Worm (Caenorhabditis elegans): ENCODE measurements around the gene ZK512.2.

ZK512.2 gene

DNA sequence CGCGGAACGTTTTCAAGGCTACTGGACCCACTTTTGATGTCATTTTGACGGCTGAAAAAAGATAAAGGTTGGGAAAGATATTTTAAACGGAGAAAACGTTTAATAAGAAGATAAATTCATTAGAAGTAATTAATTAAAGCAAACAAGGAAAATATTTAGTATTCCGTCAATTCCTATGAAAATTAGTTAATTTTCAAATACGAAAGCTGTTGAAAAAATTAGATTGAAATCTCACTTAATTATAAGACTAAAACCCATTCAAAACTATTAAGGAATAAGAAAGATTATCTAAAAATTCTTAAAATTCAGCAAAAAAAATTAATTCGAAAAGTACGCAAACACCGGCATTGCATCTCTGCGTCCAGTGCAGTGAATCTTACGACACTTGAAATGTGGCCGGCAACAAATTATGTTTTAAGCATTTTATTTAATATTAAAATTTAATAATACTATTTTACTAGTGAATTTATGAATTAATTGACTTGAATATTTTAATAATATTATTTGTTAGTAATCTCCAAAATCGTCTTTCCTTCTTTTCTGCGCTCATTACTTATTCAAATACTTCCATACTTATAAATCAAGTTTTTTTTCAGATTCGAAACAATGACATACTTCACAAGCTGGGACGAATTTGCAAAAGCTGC is at the start of gene ZK512.2, which contains the start of gene ZK512.4:
ZK512.2 (minus strand) TSS at position 51 of the 647 bp plus-strand sequence.
ZK512.4 (plus strand) TSS at position 597 of the 647 bp plus-strand sequence.
- TF ChIP-seq flt-1 (GFP tag; IDR thresholded peaks at IDR 0.05) (no peak), tbx-11 (GFP tag; IDR thresholded peaks at IDR 0.05) (no peak), tra-4 (tag; optimal IDR thresholded peaks at IDR 0.05) (no peak), ama-1 (optimal IDR thresholded peaks at IDR 0.05) (no peak), aly-1 (tag; optimal IDR thresholded peaks at IDR 0.05) (no peak), ets-7 (tag; optimal IDR thresholded peaks at IDR 0.05) (no peak), B0310.2 (tag; optimal IDR thresholded peaks at IDR 0.05) (no peak), tbx-37 (GFP tag; conservative IDR thresholded peaks at IDR 0.05) (no peak), F13C5.2 (tag; optimal IDR thresholded peaks at IDR 0.05) (no peak), pes-1 (GFP tag; IDR thresholded peaks at IDR 0.05) (no peak), hnd-1 (tag; optimal IDR thresholded peaks at IDR 0.05) (no peak)

DNA sequence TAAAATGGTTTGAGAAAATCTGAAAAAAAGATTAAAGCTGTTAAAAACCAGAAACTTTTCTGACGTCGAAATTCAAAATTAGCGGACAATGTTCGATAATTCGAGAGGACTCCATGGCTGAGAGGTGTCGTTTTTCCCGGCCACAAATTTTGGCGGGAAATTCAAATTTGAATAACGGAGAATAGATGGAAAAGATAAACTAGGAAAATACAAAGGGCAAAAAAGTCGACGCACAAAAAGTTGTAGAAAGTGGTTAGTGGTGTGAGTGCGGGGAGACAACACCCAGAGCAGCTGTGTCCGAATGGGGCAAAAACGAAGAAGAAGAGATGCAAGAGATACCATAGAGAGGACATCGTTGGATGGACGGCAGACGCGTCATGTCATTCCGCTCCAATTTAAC is 46.5 kb upstream of the ZK512.2 start, which contains the start of gene cls-3:
cls-3 (minus strand) TSS at position 19 of the 400 bp plus-strand sequence.
- no peak for TF ChIP-seq ceh-13 (GFP tag; optimal IDR thresholded peaks at IDR 0.05)
- TF ChIP-seq hmg-4 (GFP tag; optimal IDR thresholded peaks at IDR 0.05): peak; percentile 34

DNA sequence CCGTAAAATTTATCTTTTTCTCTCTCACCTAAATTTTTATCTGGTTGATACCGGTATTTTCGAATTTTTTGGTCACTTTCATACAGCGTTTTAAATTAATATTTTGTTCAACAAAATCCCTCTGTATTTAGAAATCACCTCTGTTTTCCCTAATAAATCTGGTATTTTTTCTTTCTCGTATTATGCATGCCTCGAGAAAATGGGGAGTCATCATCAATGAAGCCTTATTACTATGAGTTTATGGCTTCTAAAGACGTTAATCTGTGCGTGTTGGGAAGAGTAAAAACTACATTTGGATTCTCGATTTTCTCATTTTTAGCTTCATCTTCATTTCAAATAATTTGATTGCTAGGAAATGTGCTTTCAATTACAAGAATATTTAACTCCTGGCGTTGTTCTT is 41.1 kb upstream of the ZK512.2 start, which contains the start of gene ZC84.7:
ZC84.7 (plus strand) TSS at position 301 of the 400 bp plus-strand sequence.
- no peak for TF ChIP-seq ets-7 (tag; optimal IDR thresholded peaks at IDR 0.05)
- TF ChIP-seq sea-1 (GFP tag; conservative IDR thresholded peaks at IDR 0.05): no peak
- no peak for TF ChIP-seq hnd-1 (tag; optimal IDR thresholded peaks at IDR 0.05)
- TF ChIP-seq B0310.2 (tag; optimal IDR thresholded peaks at IDR 0.05): no peak
- no peak for TF ChIP-seq ama-1 (optimal IDR thresholded peaks at IDR 0.05)
- TF ChIP-seq pes-1 (GFP tag; IDR thresholded peaks at IDR 0.05): no peak
- no peak for TF ChIP-seq flt-1 (GFP tag; IDR thresholded peaks at IDR 0.05)
- TF ChIP-seq ceh-13 (GFP tag; optimal IDR thresholded peaks at IDR 0.05): no peak
- TF ChIP-seq aly-1 (tag; optimal IDR thresholded peaks at IDR 0.05): no peak
- no peak for TF ChIP-seq tbx-37 (GFP tag; conservative IDR thresholded peaks at IDR 0.05)
- no peak for TF ChIP-seq hmg-4 (GFP tag; optimal IDR thresholded peaks at IDR 0.05)
- no peak for TF ChIP-seq scrt-1 (GFP tag; IDR thresholded peaks at IDR 0.05)
- no peak for TF ChIP-seq tra-4 (tag; optimal IDR thresholded peaks at IDR 0.05)
- no peak for TF ChIP-seq ceh-36 (tag; optimal IDR thresholded peaks at IDR 0.05)
- TF ChIP-seq F13C5.2 (tag; optimal IDR thresholded peaks at IDR 0.05): no peak

DNA sequence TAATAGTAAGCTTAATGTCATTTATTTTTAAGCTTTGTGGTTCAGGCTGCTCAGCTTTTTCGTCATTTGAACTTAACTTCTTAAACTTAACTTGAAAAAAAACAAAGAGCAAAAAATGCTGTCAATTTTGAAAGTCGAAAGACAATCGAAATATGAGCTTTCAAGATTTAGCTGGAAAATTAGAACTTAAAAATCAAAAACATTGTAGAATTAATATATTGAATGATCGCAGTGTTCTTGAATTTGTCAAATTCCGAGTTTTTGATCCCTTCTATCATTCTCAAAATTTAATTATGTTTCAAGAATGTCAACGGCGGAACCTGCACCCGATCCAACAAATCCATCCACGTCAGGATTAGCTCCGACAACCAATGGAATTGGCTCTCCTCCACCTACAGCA is 36.7 kb upstream of the ZK512.2 start, which contains the start of gene tax-4:
tax-4 (plus strand) TSS at position 301 of the 400 bp plus-strand sequence.
- TF ChIP-seq tra-4 (tag; optimal IDR thresholded peaks at IDR 0.05): no peak
- no peak for TF ChIP-seq B0310.2 (tag; optimal IDR thresholded peaks at IDR 0.05)
- TF ChIP-seq tbx-11 (GFP tag; IDR thresholded peaks at IDR 0.05): no peak
- TF ChIP-seq pes-1 (GFP tag; IDR thresholded peaks at IDR 0.05): no peak
- TF ChIP-seq aly-1 (tag; optimal IDR thresholded peaks at IDR 0.05): no peak
- TF ChIP-seq scrt-1 (GFP tag; IDR thresholded peaks at IDR 0.05): no peak
- TF ChIP-seq F13C5.2 (tag; optimal IDR thresholded peaks at IDR 0.05): no peak
- no peak for TF ChIP-seq tbx-37 (GFP tag; conservative IDR thresholded peaks at IDR 0.05)
- no peak for TF ChIP-seq hmbx-1 (tag; optimal IDR thresholded peaks at IDR 0.05)
- TF ChIP-seq ama-1 (optimal IDR thresholded peaks at IDR 0.05): no peak
- TF ChIP-seq sea-1 (GFP tag; conservative IDR thresholded peaks at IDR 0.05): no peak
- TF ChIP-seq ceh-13 (GFP tag; optimal IDR thresholded peaks at IDR 0.05): no peak
- TF ChIP-seq ceh-36 (tag; optimal IDR thresholded peaks at IDR 0.05): no peak
- TF ChIP-seq flt-1 (GFP tag; IDR thresholded peaks at IDR 0.05): no peak
- no peak for TF ChIP-seq hnd-1 (tag; optimal IDR thresholded peaks at IDR 0.05)

DNA sequence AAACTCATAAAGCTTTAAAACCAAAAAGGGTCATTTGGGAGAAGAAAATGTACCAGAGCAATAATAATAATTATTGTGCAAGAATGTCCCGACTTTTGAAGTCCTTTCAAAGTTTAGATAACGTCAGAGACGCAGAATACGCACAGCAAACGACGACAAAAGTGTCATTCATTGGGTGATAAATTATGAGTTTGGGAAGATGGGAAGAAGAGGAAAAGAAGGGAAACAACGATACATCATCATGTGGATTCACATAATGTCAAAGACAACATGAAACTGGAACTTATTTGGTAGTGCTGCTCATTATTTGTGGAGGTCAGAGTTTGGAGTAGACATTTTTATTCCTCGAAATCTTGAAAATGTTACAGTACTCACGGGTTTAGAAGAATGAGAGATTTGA is 33.3 kb upstream of the ZK512.2 start:
- TF ChIP-seq aly-1 (tag; optimal IDR thresholded peaks at IDR 0.05): no peak
- TF ChIP-seq ama-1 (optimal IDR thresholded peaks at IDR 0.05): no peak
- TF ChIP-seq ceh-13 (GFP tag; optimal IDR thresholded peaks at IDR 0.05): no peak
- no peak for TF ChIP-seq ets-7 (tag; optimal IDR thresholded peaks at IDR 0.05)
- TF ChIP-seq flt-1 (GFP tag; IDR thresholded peaks at IDR 0.05): no peak
- no peak for TF ChIP-seq pes-1 (GFP tag; IDR thresholded peaks at IDR 0.05)
- no peak for TF ChIP-seq sea-1 (GFP tag; conservative IDR thresholded peaks at IDR 0.05)
- TF ChIP-seq tra-4 (tag; optimal IDR thresholded peaks at IDR 0.05): no peak

DNA sequence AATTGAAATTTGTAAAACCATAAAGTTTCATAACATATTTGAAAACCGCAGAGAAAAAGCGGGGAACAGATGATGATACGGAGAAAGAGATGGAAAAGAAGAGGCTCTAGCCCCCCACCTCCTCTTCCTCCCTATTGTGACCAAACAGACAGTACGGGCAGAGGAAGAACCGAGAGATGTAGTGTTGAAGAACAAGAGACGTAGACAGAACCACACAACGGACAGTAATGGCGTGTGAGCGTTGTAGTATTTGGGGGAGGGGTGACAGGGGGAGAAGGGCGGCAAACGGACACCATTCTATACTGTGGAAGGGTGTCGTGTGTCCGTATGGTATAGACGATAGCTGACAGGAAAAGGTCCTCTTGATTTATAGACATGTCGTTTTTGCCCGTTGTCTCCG is 31.4 kb upstream of the ZK512.2 start:
- TF ChIP-seq hmg-4 (GFP tag; optimal IDR thresholded peaks at IDR 0.05) (peak; percentile 78), hmbx-1 (tag; optimal IDR thresholded peaks at IDR 0.05) (no peak), B0310.2 (tag; optimal IDR thresholded peaks at IDR 0.05) (no peak), hnd-1 (tag; optimal IDR thresholded peaks at IDR 0.05) (no peak), tbx-11 (GFP tag; IDR thresholded peaks at IDR 0.05) (0 out of 2 replicates have a peak, but pooled peaks have one; percentile 44), tbx-37 (GFP tag; conservative IDR thresholded peaks at IDR 0.05) (no peak), ama-1 (optimal IDR thresholded peaks at IDR 0.05) (no peak), flt-1 (GFP tag; IDR thresholded peaks at IDR 0.05) (no peak), ceh-13 (GFP tag; optimal IDR thresholded peaks at IDR 0.05) (no peak), sea-1 (GFP tag; conservative IDR thresholded peaks at IDR 0.05) (0 out of 2 replicates have a peak, but pooled peaks have one; percentile 44), ceh-36 (tag; optimal IDR thresholded peaks at IDR 0.05) (no peak), F13C5.2 (tag; optimal IDR thresholded peaks at IDR 0.05) (no peak)

DNA sequence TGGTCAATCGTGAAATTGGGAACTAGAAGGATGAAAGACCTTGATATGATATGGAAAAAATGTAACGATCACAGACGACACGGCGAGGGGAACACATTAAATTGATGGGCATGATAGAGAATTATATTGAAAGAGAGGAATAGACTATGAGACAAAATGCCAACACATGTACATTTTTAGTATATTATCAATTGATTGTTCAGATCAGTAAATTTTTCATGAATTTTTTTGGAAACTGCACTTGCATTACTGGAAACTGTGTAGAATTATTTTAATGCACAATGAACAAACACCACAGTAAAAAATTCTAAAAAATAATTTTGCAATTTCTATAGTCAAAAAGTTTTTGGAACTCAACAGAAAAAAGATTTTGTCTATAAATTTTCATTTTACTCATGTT is 28.6 kb upstream of the ZK512.2 start:
- TF ChIP-seq tbx-11 (GFP tag; IDR thresholded peaks at IDR 0.05): no peak
- no peak for TF ChIP-seq tra-4 (tag; optimal IDR thresholded peaks at IDR 0.05)
- no peak for TF ChIP-seq hnd-1 (tag; optimal IDR thresholded peaks at IDR 0.05)
- TF ChIP-seq hmbx-1 (tag; optimal IDR thresholded peaks at IDR 0.05): no peak
- TF ChIP-seq B0310.2 (tag; optimal IDR thresholded peaks at IDR 0.05): no peak
- no peak for TF ChIP-seq pes-1 (GFP tag; IDR thresholded peaks at IDR 0.05)

DNA sequence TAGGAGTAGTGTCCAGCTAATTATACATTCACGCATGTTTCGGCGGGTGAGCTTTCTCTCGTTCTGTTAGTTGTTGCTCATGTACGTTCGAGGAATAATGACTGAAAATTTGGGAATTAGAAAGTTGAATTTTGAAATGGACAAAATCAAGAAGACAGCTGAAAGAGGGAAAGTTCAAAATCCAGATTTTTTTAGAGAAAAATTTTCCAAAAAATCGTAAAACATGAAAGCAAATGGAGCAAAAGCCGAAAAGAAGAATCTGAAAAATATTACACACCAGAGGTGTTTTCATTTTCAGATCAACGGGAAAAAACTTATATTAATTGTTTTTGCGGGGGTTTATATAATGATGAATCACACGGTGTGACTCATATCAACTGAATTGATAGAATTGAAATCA is 28.1 kb upstream of the ZK512.2 start, which contains the start of gene ina-1:
ina-1 (minus strand) TSS at position 101 of the 400 bp plus-strand sequence.
- TF ChIP-seq ceh-36 (tag; optimal IDR thresholded peaks at IDR 0.05) (no peak), F13C5.2 (tag; optimal IDR thresholded peaks at IDR 0.05) (no peak), ama-1 (optimal IDR thresholded peaks at IDR 0.05) (no peak), pes-1 (GFP tag; IDR thresholded peaks at IDR 0.05) (no peak), tbx-37 (GFP tag; conservative IDR thresholded peaks at IDR 0.05) (no peak)
